Worm (Caenorhabditis elegans): Measurements from ENCODE around the gene W03F9.1.
A peak's percentile ranks its signal among the peaks of the same experiment; 100 is the strongest.

W03F9.1 gene

DNA sequence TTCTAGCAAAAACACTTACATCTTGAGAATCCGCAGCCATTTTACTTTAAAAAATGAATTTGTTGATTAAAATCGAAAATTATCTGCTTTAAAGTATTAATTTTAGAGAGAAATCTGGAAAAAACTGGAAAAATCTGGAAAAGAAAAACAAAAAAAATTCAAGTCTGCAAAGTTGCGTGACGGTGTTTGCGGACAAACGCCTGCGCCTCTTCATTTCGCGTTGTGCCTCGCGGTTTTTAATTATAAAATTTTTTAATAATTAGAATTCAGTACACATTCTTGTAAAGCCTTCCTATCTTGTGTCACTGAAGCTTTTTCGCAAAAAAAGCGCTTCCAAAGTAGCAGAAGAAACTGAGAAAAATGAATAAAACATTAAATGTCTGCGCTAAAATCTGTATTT is at the start of gene W03F9.1:
W03F9.1 (minus strand) TSS at position 109 of the 400 bp plus-strand sequence.
- no peak for TF ChIP-seq aly-2 (tag; optimal IDR thresholded peaks at IDR 0.05)
- peak; percentile 18 for TF ChIP-seq fos-1 (tag; optimal IDR thresholded peaks at IDR 0.05)
- peak; percentile 51 for TF ChIP-seq lin-13 (GFP tag; optimal IDR thresholded peaks at IDR 0.05)
- no peak for TF ChIP-seq nhr-237 (tag; optimal IDR thresholded peaks at IDR 0.05)
- peak; percentile 12 for TF ChIP-seq nhr-21 (tag; optimal IDR thresholded peaks at IDR 0.05)
- TF ChIP-seq mdl-1 (tag; optimal IDR thresholded peaks at IDR 0.05) = no peak
- TF ChIP-seq gmeb-1 (tag; optimal IDR thresholded peaks at IDR 0.05) = peak; percentile 79
- no peak for TF ChIP-seq Y55F3AM.14 (GFP tag; optimal IDR thresholded peaks at IDR 0.05)
- TF ChIP-seq egl-27 (tag; optimal IDR thresholded peaks at IDR 0.05) = peak; percentile 12
- TF ChIP-seq ama-1 (optimal IDR thresholded peaks at IDR 0.05) = no peak
- TF ChIP-seq lin-39 (tag; optimal IDR thresholded peaks at IDR 0.05) = no peak
- no peak for TF ChIP-seq nhr-11 (tag; optimal IDR thresholded peaks at IDR 0.05)
- peak; percentile 40 to 81 for TF ChIP-seq lsy-2 (tag; optimal IDR thresholded peaks at IDR 0.05)
- TF ChIP-seq dmd-4 (tag; optimal IDR thresholded peaks at IDR 0.05) = no peak
- TF ChIP-seq sem-4 (tag; optimal IDR thresholded peaks at IDR 0.05) = peak; percentile 69
- no peak for TF ChIP-seq nhr-77 (tag; optimal IDR thresholded peaks at IDR 0.05)
- no peak for TF ChIP-seq sma-9 (GFP tag; optimal IDR thresholded peaks at IDR 0.05)
- TF ChIP-seq sma-9 (tag; optimal IDR thresholded peaks at IDR 0.05) = no peak
- TF ChIP-seq elt-3 (tag; optimal IDR thresholded peaks at IDR 0.05) = no peak
- no peak for TF ChIP-seq unc-39 (tag; optimal IDR thresholded peaks at IDR 0.05)
- no peak for TF ChIP-seq nhr-10 (tag; optimal IDR thresholded peaks at IDR 0.05)
- no peak for TF ChIP-seq ztf-1 (GFP tag; conservative IDR thresholded peaks at IDR 0.05)
- no peak for TF ChIP-seq ztf-11 (tag; optimal IDR thresholded peaks at IDR 0.05)
- peak; percentile 53 for TF ChIP-seq lin-11 (tag; optimal IDR thresholded peaks at IDR 0.05)
- TF ChIP-seq ceh-82 (tag; optimal IDR thresholded peaks at IDR 0.05) = no peak
- TF ChIP-seq F13H6.1 (tag; optimal IDR thresholded peaks at IDR 0.05) = peak; percentile 50
- TF ChIP-seq C34F6.9 (tag; optimal IDR thresholded peaks at IDR 0.05) = peak; percentile 89
- TF ChIP-seq nhr-23 (tag; optimal IDR thresholded peaks at IDR 0.05) = no peak
- peak; percentile 68 for TF ChIP-seq sma-3 (GFP tag; optimal IDR thresholded peaks at IDR 0.05)
- TF ChIP-seq skn-1 (tag; optimal IDR thresholded peaks at IDR 0.05) = no peak
- no peak for TF ChIP-seq zag-1 (tag; optimal IDR thresholded peaks at IDR 0.05)
- no peak for TF ChIP-seq ceh-16 (tag; optimal IDR thresholded peaks at IDR 0.05)
- TF ChIP-seq nhr-6 (tag; optimal IDR thresholded peaks at IDR 0.05) = no peak
- peak; percentile 59 for TF ChIP-seq nhr-25 (tag; optimal IDR thresholded peaks at IDR 0.05)
- TF ChIP-seq R02D3.7 (tag; optimal IDR thresholded peaks at IDR 0.05) = no peak
- TF ChIP-seq blmp-1 (tag; optimal IDR thresholded peaks at IDR 0.05; ENCODE audit: insufficient read depth) = no peak
- peak; percentile 88 for TF ChIP-seq unc-55 (GFP tag; optimal IDR thresholded peaks at IDR 0.05)
- TF ChIP-seq nhr-12 (tag; optimal IDR thresholded peaks at IDR 0.05) = no peak
- TF ChIP-seq snpc-4 (tag; optimal IDR thresholded peaks at IDR 0.05) = peak; percentile 26
- TF ChIP-seq nhr-129 (tag; optimal IDR thresholded peaks at IDR 0.05) = no peak
- no peak for TF ChIP-seq ztf-4 (tag; optimal IDR thresholded peaks at IDR 0.05)
- TF ChIP-seq unc-62 (GFP tag; optimal IDR thresholded peaks at IDR 0.05) = no peak
- TF ChIP-seq crh-2 (tag; optimal IDR thresholded peaks at IDR 0.05) = peak; percentile 71
- TF ChIP-seq mab-5 (tag; optimal IDR thresholded peaks at IDR 0.05) = peak; percentile 1
- TF ChIP-seq ZK546.5 (tag; optimal IDR thresholded peaks at IDR 0.05) = no peak
- TF ChIP-seq mbf-1 (tag; optimal IDR thresholded peaks at IDR 0.05) = no peak
- TF ChIP-seq elt-1 (tag; optimal IDR thresholded peaks at IDR 0.05) = no peak
- TF ChIP-seq alr-1 (tag; optimal IDR thresholded peaks at IDR 0.05) = peak; percentile 50

DNA sequence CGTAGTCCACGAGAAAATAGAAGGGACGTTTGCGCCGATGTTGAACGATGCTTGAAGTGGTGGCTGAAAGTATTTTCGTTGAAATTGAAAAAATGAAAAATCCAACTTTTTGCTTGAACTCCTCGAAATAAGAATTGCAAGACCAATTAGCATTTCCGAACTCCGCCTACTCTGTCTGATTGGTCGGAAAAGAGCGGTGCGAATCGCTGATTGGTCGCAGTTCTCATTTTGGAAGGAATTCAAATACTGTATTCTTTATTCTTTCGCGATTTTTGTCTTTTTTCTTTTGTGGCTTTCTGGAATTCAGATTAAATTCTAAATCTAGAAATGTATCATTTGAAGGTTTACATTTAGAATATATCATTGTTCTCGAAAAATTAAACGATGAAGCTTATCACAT is 48.0 kb upstream of the W03F9.1 start:
- no peak for TF ChIP-seq nhr-237 (tag; optimal IDR thresholded peaks at IDR 0.05)
- TF ChIP-seq egl-27 (tag; optimal IDR thresholded peaks at IDR 0.05) = no peak
- no peak for TF ChIP-seq nhr-6 (tag; optimal IDR thresholded peaks at IDR 0.05)
- no peak for TF ChIP-seq sma-9 (GFP tag; optimal IDR thresholded peaks at IDR 0.05)
- TF ChIP-seq sma-9 (tag; optimal IDR thresholded peaks at IDR 0.05) = no peak
- TF ChIP-seq skn-1 (tag; optimal IDR thresholded peaks at IDR 0.05) = no peak
- no peak for TF ChIP-seq lin-13 (GFP tag; optimal IDR thresholded peaks at IDR 0.05)
- TF ChIP-seq alr-1 (tag; optimal IDR thresholded peaks at IDR 0.05) = no peak
- no peak for TF ChIP-seq lsy-2 (tag; optimal IDR thresholded peaks at IDR 0.05)
- no peak for TF ChIP-seq lin-39 (tag; optimal IDR thresholded peaks at IDR 0.05)

Measured in whole organism, L2 larva.